Fruit fly (Drosophila melanogaster): ENCODE results near the gene Sfp84E.

Gene Sfp84E

DNA sequence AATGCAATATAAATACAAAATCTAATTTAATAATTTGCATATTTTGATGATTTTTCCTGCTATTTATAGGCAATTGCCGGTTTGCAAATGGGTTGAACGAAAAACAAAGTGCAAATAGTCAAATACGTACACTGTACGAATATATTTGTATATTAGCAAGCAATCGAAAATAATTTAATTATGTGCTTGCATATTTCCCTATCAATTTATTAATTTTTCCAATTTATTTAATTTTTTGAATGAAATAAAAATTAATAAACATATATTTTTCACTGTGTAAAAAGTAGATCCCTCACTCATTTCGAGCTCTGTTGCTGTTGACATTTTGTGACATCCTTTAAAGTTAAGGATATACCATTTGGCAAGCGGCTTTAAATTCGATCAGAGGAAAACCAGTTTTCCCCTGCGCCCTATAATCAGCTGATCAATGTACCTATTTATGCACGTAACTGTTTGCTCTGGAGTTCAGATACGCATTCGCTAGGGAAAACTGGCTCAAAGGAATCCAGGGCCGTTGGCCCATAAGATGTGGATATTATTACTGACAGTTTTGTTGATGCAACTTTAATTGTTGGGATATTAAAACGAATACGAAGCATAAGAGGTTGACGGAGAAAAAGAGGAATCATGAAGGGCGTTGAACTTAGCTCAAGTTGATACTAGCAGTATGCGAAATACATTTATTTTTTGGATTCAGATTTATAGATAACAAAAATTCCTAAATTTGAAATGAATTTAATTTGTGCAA is 26.9 kb downstream of the Sfp84E start:
- TF ChIP-seq EcR (GFP tag; optimal IDR thresholded peaks at IDR 0.05) (no peak), psq (optimal IDR thresholded peaks at IDR 0.05) (no peak)

DNA sequence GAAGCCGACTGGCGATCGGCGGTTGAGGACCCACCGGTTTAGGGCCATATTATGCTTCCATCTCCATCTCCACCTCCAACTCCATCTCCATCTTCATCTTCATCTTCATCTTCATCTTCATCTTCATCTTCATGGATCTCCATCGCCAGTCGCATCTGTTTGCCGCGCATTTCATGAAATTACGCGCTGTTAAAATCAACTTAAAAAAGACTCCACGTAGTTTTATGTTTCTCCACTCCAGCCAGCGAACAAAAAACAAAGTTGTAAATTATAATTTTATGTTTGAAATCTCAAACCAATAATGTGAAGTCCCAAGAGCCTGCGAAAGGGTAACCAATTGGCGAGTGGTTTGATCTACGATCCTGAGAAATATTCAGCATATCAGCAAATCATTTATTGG is 30.0 kb downstream of the Sfp84E start:
- TF ChIP-seq EcR (GFP tag; optimal IDR thresholded peaks at IDR 0.05) (no peak), psq (optimal IDR thresholded peaks at IDR 0.05) (no peak), CG8478 (optimal IDR thresholded peaks at IDR 0.05) (no peak), usp (GFP tag; optimal IDR thresholded peaks at IDR 0.05) (no peak), pan (optimal IDR thresholded peaks at IDR 0.05) (no peak)

DNA sequence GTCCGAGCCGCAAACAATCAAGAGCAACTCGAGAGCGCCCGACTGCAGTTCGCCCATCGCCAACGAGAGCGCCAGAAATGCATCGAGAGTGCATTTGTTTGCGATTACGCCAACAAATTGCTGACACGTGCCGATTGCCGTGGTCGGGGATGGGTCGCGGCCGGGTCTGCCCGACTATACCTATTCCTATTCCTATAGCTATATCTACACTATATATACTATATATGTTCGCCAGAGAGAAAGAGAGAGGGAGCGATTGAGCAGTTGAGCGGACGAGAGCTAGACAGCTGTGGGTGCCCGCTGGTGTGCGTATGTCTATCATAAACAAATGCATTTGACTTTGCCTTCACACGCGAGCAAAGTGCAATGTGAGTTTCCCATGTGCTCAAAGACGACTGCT is 32.8 kb downstream of the Sfp84E start:
- TF ChIP-seq pan (optimal IDR thresholded peaks at IDR 0.05) (no peak), CG8478 (optimal IDR thresholded peaks at IDR 0.05) (no peak)

DNA sequence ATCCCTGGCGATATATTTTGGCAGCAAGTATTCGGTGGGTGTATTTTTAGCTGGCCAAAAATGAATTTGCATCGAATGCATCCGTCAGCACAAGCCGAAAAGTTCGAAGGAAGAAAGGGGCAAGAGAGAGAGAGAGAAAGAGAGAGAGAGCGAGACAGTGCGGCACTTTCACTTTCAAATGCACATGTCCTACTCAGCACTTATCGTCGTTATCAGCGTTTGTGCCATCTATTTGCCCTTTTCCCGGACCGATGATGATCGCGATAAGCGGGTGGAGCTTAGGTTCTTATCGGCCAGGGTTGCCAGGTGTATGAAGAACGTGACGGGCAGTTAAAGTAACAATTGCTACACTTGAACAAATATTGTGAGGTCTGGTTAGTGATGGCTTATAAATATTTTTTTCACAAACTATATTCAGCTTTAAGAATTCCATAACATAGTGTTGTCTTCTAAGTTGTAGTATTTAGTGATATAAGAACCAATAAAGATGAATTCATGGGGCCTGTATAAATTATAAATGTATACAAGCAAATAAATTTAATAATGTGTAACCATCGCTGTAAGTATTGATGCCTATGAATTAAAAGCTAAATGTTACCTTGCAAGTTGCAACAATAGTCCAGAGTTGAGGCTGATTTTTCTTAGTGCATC is 35.3 kb downstream of the Sfp84E start:
- TF ChIP-seq psq (optimal IDR thresholded peaks at IDR 0.05), result no peak
- TF ChIP-seq CG8478 (optimal IDR thresholded peaks at IDR 0.05), result no peak
- TF ChIP-seq Dll (optimal IDR thresholded peaks at IDR 0.05), result no peak
- TF ChIP-seq EcR (GFP tag; optimal IDR thresholded peaks at IDR 0.05), result no peak

DNA sequence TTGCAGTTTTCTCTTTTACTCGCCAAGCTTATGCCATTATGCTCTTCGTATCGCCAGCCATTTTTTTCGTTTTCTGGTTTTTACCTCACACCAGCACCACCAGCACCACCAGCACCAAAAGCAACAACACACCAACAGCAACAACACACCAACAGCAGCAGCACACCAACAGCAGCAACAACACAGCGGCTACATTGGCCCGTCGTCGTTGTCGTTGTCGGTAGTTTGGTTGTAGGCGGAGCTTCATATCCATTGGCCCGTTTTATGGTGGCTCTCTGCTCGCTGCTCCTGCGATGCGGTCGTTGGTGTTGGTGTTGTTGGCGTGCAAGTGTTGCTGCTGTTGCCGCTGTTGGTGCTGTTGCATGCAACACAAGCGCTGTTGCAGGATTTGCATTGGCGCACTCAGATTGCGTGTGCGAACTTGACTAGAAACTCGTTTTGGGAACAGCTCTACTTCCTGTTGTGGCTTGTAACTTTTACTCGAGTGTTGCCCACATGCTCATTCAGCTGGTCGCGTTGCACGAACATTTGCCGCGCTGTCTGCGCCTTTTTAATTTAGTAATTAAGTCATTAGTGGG is 43.2 kb downstream of the Sfp84E start:
- no peak for TF ChIP-seq EcR (GFP tag; optimal IDR thresholded peaks at IDR 0.05)
- TF ChIP-seq psq (optimal IDR thresholded peaks at IDR 0.05), result no peak
- no peak for TF ChIP-seq Dll (optimal IDR thresholded peaks at IDR 0.05)
- no peak for TF ChIP-seq pan (optimal IDR thresholded peaks at IDR 0.05)
- TF ChIP-seq CG8478 (optimal IDR thresholded peaks at IDR 0.05), result no peak
- no peak for TF ChIP-seq usp (GFP tag; optimal IDR thresholded peaks at IDR 0.05)

Data from whole organism.